Worm (Caenorhabditis elegans) whole organism, early embryonic: Measurements from ENCODE around the gene irld-34.

Experiments used
- B0310.2 ChIP-seq: sonication (generic microtip); optimal IDR thresholded peaks from 2 replicates; lab custom pipeline; 2016; ENCODE audit warnings: mild to moderate bottlenecking, missing genetic modification characterization, missing compliant biosample characterization
- ama-1 ChIP-seq: fragments of 150-350 bp; optimal IDR thresholded peaks from 2 replicates; lab custom pipeline; 2014
- ceh-13 ChIP-seq: fragments of 200-800 bp; sonication (Bioruptor generic); optimal IDR thresholded peaks from 2 replicates; lab custom pipeline; 2018; ENCODE audit warnings: mild to moderate bottlenecking, missing genetic modification characterization, missing compliant biosample characterization
- ceh-36 ChIP-seq: sonication (generic microtip); optimal IDR thresholded peaks from 2 replicates; lab custom pipeline; 2016; ENCODE audit warnings: missing genetic modification characterization, inconsistent platforms, missing compliant biosample characterization
- ets-7 ChIP-seq: sonication (generic microtip); optimal IDR thresholded peaks from 2 replicates; lab custom pipeline; 2016; ENCODE audit warnings: missing genotype, missing genetic modification characterization, missing compliant biosample characterization
- flt-1 ChIP-seq: fragments of 200-800 bp; sonication (Bioruptor generic); IDR thresholded peaks from 2 replicates; pipeline ENCODE4 v1.3.6; 2022; ENCODE audit warnings: missing genetic modification characterization, missing compliant biosample characterization
- hmbx-1 ChIP-seq: sonication (generic microtip); optimal IDR thresholded peaks from 2 replicates; lab custom pipeline; 2016; ENCODE audit warnings: mild to moderate bottlenecking, missing genetic modification characterization, missing compliant biosample characterization
- hmg-4 ChIP-seq: fragments of 200-800 bp; sonication (Bioruptor generic); optimal IDR thresholded peaks from 2 replicates; lab custom pipeline; 2018; ENCODE audit warnings: mild to moderate bottlenecking, missing genetic modification characterization, missing compliant biosample characterization
- hnd-1 ChIP-seq: sonication (generic microtip); optimal IDR thresholded peaks from 2 replicates; lab custom pipeline; 2016; ENCODE audit warnings: missing genetic modification characterization, missing compliant biosample characterization
- pes-1 ChIP-seq: fragments of 200-800 bp; sonication (Bioruptor generic); IDR thresholded peaks from 2 replicates; pipeline ENCODE4 v1.3.6; 2022; ENCODE audit warnings: missing genetic modification reagents, missing genetic modification characterization, missing compliant biosample characterization
- scrt-1 ChIP-seq: fragments of 200-800 bp; sonication (Bioruptor generic); IDR thresholded peaks from 2 replicates; pipeline ENCODE4 v1.3.6; 2022; ENCODE audit warnings: missing genetic modification characterization, missing compliant biosample characterization
- tbx-37 ChIP-seq: fragments of 200-800 bp; sonication (Bioruptor generic); conservative IDR thresholded peaks from 2 replicates; pipeline ENCODE4 v1.3.6; 2022; ENCODE audit warnings: missing genetic modification reagents, missing genetic modification characterization, missing compliant biosample characterization

DNA sequence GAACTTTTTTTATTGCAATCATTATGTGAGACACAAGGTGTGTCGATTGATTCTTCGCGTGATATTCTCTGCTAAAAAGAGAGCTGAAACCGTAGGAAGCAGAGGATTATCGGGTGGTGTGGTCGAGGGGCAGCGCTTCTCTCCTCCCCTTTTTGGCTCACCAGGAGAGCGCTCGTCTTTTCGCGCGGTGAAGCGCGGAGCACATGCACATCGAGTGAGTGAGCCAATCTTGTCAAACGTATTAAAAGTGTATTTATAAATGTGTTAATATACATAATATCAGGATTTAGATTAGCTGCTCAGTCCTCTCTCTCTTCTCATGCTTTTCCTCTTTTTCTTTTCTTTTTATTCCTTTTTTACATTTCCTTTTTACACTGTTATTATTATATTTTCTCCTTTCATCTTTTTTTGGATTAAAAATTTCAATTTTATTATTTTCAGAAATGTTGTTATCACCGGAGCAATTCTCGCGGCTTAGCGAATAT is 7.8 kb downstream of the irld-34 start, which contains the start of gene dgk-3:
- TF ChIP-seq scrt-1 (no peak), ama-1 (lab: Kevin White, UChicago) (no peak), ets-7 (tag; lab: Kevin White, UChicago) (no peak), flt-1 (GFP tag; lab: Robert Waterston, UW) (no peak), hnd-1 (no peak), B0310.2 (tag; lab: Kevin White, UChicago) (no peak), hmbx-1 (tag; lab: Kevin White, UChicago) (no peak), hmg-4 (GFP tag; lab: Kevin White, UChicago) (no peak), tbx-37 (no peak), ceh-13 (GFP tag; lab: Kevin White, UChicago) (no peak), ceh-36 (tag; lab: Kevin White, UChicago) (no peak), pes-1 (no peak)
